Worm (Caenorhabditis elegans) whole organism, L1 larva: ENCODE results near the gene col-84.

Source experiments
- C16A3.4 ChIP-seq: fragments of 150-350 bp; optimal IDR thresholded peaks from 2 replicates; lab custom pipeline; 2014; ENCODE audit warnings: missing biosample characterization, missing genetic modification characterization
- Y116A8C.19 ChIP-seq: sonication (generic microtip); optimal IDR thresholded peaks from 2 replicates; lab custom pipeline; 2016; ENCODE audit warnings: missing compliant biosample characterization, missing genetic modification characterization, borderline replicate concordance
- aha-1 ChIP-seq: fragments of 150-350 bp; optimal IDR thresholded peaks from 2 replicates; lab custom pipeline; 2014; ENCODE audit warnings: missing biosample characterization, missing genetic modification characterization
- alr-1 ChIP-seq: fragments of 200-800 bp; sonication (Bioruptor generic); optimal IDR thresholded peaks from 2 replicates; lab custom pipeline; 2018; ENCODE audit warnings: borderline replicate concordance, mild to moderate bottlenecking, missing genetic modification characterization, missing compliant biosample characterization
- aly-2 ChIP-seq: fragments of 150-350 bp; optimal IDR thresholded peaks from 2 replicates; lab custom pipeline; 2014; ENCODE audit warnings: missing biosample characterization, missing genetic modification characterization
- ama-1 ChIP-seq: fragments of 150-350 bp; optimal IDR thresholded peaks from 2 replicates; lab custom pipeline; 2014
- blmp-1 ChIP-seq: fragments of 150-350 bp; optimal IDR thresholded peaks from 2 replicates; lab custom pipeline; 2014; ENCODE audit warnings: missing biosample characterization, missing genetic modification characterization
- ceh-8 ChIP-seq: fragments of 200-800 bp; sonication (Bioruptor generic); optimal IDR thresholded peaks from 2 replicates; lab custom pipeline; 2018; ENCODE audit warnings: mild to moderate bottlenecking, missing genetic modification characterization, moderate library complexity, missing compliant biosample characterization
- ceh-82 ChIP-seq, 3 experiments: fragments of 150-350 bp in 1 of 3; sonication (generic microtip) in 2 of 3; optimal IDR thresholded peaks; 2 replicates each; lab custom pipeline; 2014 to 2017; ENCODE audit warnings: missing biosample characterization in 3 of 3, missing genetic modification characterization in 3 of 3
- ceh-90 ChIP-seq: sonication (generic microtip); optimal IDR thresholded peaks from 2 replicates; lab custom pipeline; 2016; ENCODE audit warnings: missing genetic modification characterization, missing compliant biosample characterization
- ces-1 ChIP-seq: fragments of 150-350 bp; optimal IDR thresholded peaks from 2 replicates; lab custom pipeline; 2014; ENCODE audit warnings: missing biosample characterization, missing genetic modification reagents, missing genetic modification characterization
- dpl-1 ChIP-seq, 3 experiments: fragments of 150-350 bp in 2 of 3; sonication (generic microtip) in 1 of 3; optimal IDR thresholded peaks; 2 replicates each; lab custom pipeline; 2014 to 2017; ENCODE audit warnings: missing biosample characterization in 3 of 3, missing genetic modification characterization in 3 of 3, missing genetic modification reagents in 3 of 3
- efl-1 ChIP-seq, 4 experiments: fragments of 150-350 bp; optimal IDR thresholded peaks in 3 of 4; peaks in 1 of 4; 1 replicate in 1 of 4; 2 replicates in 3 of 4; lab custom pipeline; 2014; ENCODE audit warnings: missing biosample characterization in 2 of 4, missing genetic modification characterization in 2 of 4, missing genetic modification reagents in 2 of 4
- egl-27 ChIP-seq, 2 experiments: fragments of 150-350 bp in 1 of 2; sonication (generic microtip); optimal IDR thresholded peaks; 3 replicates each; lab custom pipeline; 2017 to 2018; ENCODE audit warnings: missing biosample characterization in 2 of 2, missing genetic modification characterization in 2 of 2, missing genetic modification reagents in 2 of 2
- elt-3 ChIP-seq, 6 experiments: fragments of 150-350 bp in 1 of 6; sonication (generic microtip); optimal IDR thresholded peaks; 2 replicates each; lab custom pipeline; 2017 to 2018; ENCODE audit warnings: missing biosample characterization in 6 of 6, missing genetic modification characterization in 6 of 6, inconsistent platforms in 1 of 6
- ets-5 ChIP-seq: fragments of 200-800 bp; sonication (Bioruptor generic); IDR thresholded peaks from 2 replicates; pipeline ENCODE4 v1.3.6; 2022; ENCODE audit warnings: missing genetic modification characterization, missing compliant biosample characterization
- fkh-8 ChIP-seq: sonication (generic microtip); optimal IDR thresholded peaks from 2 replicates; lab custom pipeline; 2016; ENCODE audit warnings: mild to moderate bottlenecking, missing genetic modification characterization, missing compliant biosample characterization
- grh-1 ChIP-seq: fragments of 200-800 bp; sonication (Bioruptor generic); IDR thresholded peaks from 2 replicates; pipeline ENCODE4 v1.3.6; 2022; ENCODE audit warnings: missing genetic modification reagents, missing genetic modification characterization, missing compliant biosample characterization
- hlh-4 ChIP-seq: sonication (generic microtip); optimal IDR thresholded peaks from 2 replicates; lab custom pipeline; 2016; ENCODE audit warnings: mild to moderate bottlenecking, missing genetic modification characterization, missing compliant biosample characterization
- lin-14 ChIP-seq: fragments of 200-800 bp; sonication (Bioruptor generic); optimal IDR thresholded peaks from 2 replicates; lab custom pipeline; 2018; ENCODE audit warnings: mild to moderate bottlenecking, missing genetic modification characterization, moderate library complexity, missing compliant biosample characterization
- lin-15B ChIP-seq: fragments of 150-350 bp; sonication (generic microtip); optimal IDR thresholded peaks from 3 replicates; lab custom pipeline; 2014; ENCODE audit warnings: missing biosample characterization, missing genetic modification characterization
- lin-35 ChIP-seq, 2 experiments: fragments of 150-350 bp; optimal IDR thresholded peaks; 2 replicates each; lab custom pipeline; 2014; ENCODE audit warnings: missing biosample characterization in 2 of 2, missing genetic modification characterization in 2 of 2, missing genetic modification reagents in 2 of 2
- lir-3 ChIP-seq: sonication (generic microtip); optimal IDR thresholded peaks from 2 replicates; lab custom pipeline; 2016; ENCODE audit warnings: mild to moderate bottlenecking, missing genetic modification characterization, moderate library complexity, missing compliant biosample characterization; ENCODE audit not compliant: poor library complexity
- mdl-1 ChIP-seq, 2 experiments: fragments of 150-350 bp; optimal IDR thresholded peaks; 2 replicates each; lab custom pipeline; 2014 to 2017; ENCODE audit warnings: missing biosample characterization in 2 of 2, missing genetic modification characterization in 2 of 2, inconsistent platforms in 1 of 2
- mef-2 ChIP-seq: fragments of 150-350 bp; optimal IDR thresholded peaks from 2 replicates; lab custom pipeline; 2014; ENCODE audit warnings: missing biosample characterization, missing genetic modification characterization
- mep-1 ChIP-seq: fragments of 150-350 bp; optimal IDR thresholded peaks from 2 replicates; lab custom pipeline; 2014; ENCODE audit warnings: missing biosample characterization, missing genetic modification characterization
- nhr-12 ChIP-seq: sonication (generic microtip); optimal IDR thresholded peaks from 2 replicates; lab custom pipeline; 2017; ENCODE audit warnings: missing biosample characterization, missing genetic modification characterization
- nhr-19 ChIP-seq: fragments of 200-800 bp; sonication (Bioruptor generic); conservative IDR thresholded peaks from 2 replicates; pipeline ENCODE4 v1.3.6; 2022; ENCODE audit warnings: missing genetic modification characterization, missing compliant biosample characterization
- nhr-20 ChIP-seq: sonication (generic microtip); optimal IDR thresholded peaks from 2 replicates; lab custom pipeline; 2016; ENCODE audit warnings: mild to moderate bottlenecking, missing genetic modification characterization, missing compliant biosample characterization
- nhr-237 ChIP-seq: fragments of 150-350 bp; optimal IDR thresholded peaks from 2 replicates; lab custom pipeline; 2014; ENCODE audit warnings: missing biosample characterization, missing genetic modification characterization
- nhr-47 ChIP-seq: sonication (generic microtip); optimal IDR thresholded peaks from 2 replicates; lab custom pipeline; 2016; ENCODE audit warnings: mild to moderate bottlenecking, missing genetic modification characterization, moderate library complexity, missing compliant biosample characterization
- nhr-71 ChIP-seq: sonication (generic microtip); optimal IDR thresholded peaks from 2 replicates; lab custom pipeline; 2016; ENCODE audit warnings: mild to moderate bottlenecking, missing genetic modification characterization, moderate library complexity, missing compliant biosample characterization
- nhr-77 ChIP-seq: fragments of 150-350 bp; optimal IDR thresholded peaks from 2 replicates; lab custom pipeline; 2014; ENCODE audit warnings: missing biosample characterization, missing genetic modification characterization
- nhr-84 ChIP-seq: sonication (generic microtip); optimal IDR thresholded peaks from 2 replicates; lab custom pipeline; 2017; ENCODE audit warnings: missing biosample characterization, missing genetic modification characterization
- pag-3 ChIP-seq: sonication (generic microtip); optimal IDR thresholded peaks from 2 replicates; lab custom pipeline; 2017; ENCODE audit warnings: missing genetic modification characterization, mild to moderate bottlenecking, missing compliant biosample characterization, antibody characterized with exemption, borderline replicate concordance; ENCODE audit not compliant: insufficient read depth
- pax-3 ChIP-seq: fragments of 200-800 bp; sonication (Bioruptor generic); optimal IDR thresholded peaks from 2 replicates; lab custom pipeline; 2018; ENCODE audit warnings: mild to moderate bottlenecking, missing genetic modification characterization, moderate library complexity, missing compliant biosample characterization
- pqm-1 ChIP-seq: sonication (generic microtip); optimal IDR thresholded peaks from 3 replicates; lab custom pipeline; 2017; ENCODE audit warnings: missing biosample characterization, missing genetic modification characterization
- rnt-1 ChIP-seq: sonication (generic microtip); optimal IDR thresholded peaks from 2 replicates; lab custom pipeline; 2016; ENCODE audit warnings: mild to moderate bottlenecking, missing genetic modification characterization, moderate library complexity, missing compliant biosample characterization
- skn-1 ChIP-seq: fragments of 150-350 bp; optimal IDR thresholded peaks from 2 replicates; lab custom pipeline; 2014; ENCODE audit warnings: missing biosample characterization, missing genetic modification characterization
- snpc-4 ChIP-seq: fragments of 150-350 bp; optimal IDR thresholded peaks from 2 replicates; lab custom pipeline; 2014; ENCODE audit warnings: missing biosample characterization, missing genetic modification characterization
- snu-23 ChIP-seq: sonication (generic microtip); optimal IDR thresholded peaks from 2 replicates; lab custom pipeline; 2016; ENCODE audit warnings: missing genetic modification characterization, missing compliant biosample characterization
- sup-37 ChIP-seq: fragments of 200-800 bp; sonication (Bioruptor generic); optimal IDR thresholded peaks from 2 replicates; lab custom pipeline; 2018; ENCODE audit warnings: mild to moderate bottlenecking, missing genetic modification characterization, missing compliant biosample characterization
- swsn-7 ChIP-seq: sonication (generic microtip); optimal IDR thresholded peaks from 2 replicates; lab custom pipeline; 2016; ENCODE audit warnings: missing genetic modification characterization, missing compliant biosample characterization
- tbx-2 ChIP-seq: sonication (generic microtip); optimal IDR thresholded peaks from 2 replicates; lab custom pipeline; 2016; ENCODE audit warnings: missing genetic modification characterization, missing compliant biosample characterization
- unc-130 ChIP-seq: fragments of 150-350 bp; optimal IDR thresholded peaks from 2 replicates; lab custom pipeline; 2017; ENCODE audit warnings: missing biosample characterization, missing genetic modification characterization, inconsistent platforms
- vab-15 ChIP-seq: sonication (generic microtip); optimal IDR thresholded peaks from 2 replicates; lab custom pipeline; 2017; ENCODE audit warnings: missing genotype, mild to moderate bottlenecking, missing genetic modification characterization, missing compliant biosample characterization
- ztf-11 ChIP-seq, 2 experiments: sonication (generic microtip); optimal IDR thresholded peaks; 2 replicates each; lab custom pipeline; 2016 to 2017; ENCODE audit warnings: missing genetic modification characterization in 2 of 2, missing biosample characterization in 1 of 2, missing compliant biosample characterization in 1 of 2
- ztf-4 ChIP-seq: fragments of 150-350 bp; optimal IDR thresholded peaks from 2 replicates; lab custom pipeline; 2014; ENCODE audit warnings: missing biosample characterization, missing genetic modification characterization

col-84 gene

DNA sequence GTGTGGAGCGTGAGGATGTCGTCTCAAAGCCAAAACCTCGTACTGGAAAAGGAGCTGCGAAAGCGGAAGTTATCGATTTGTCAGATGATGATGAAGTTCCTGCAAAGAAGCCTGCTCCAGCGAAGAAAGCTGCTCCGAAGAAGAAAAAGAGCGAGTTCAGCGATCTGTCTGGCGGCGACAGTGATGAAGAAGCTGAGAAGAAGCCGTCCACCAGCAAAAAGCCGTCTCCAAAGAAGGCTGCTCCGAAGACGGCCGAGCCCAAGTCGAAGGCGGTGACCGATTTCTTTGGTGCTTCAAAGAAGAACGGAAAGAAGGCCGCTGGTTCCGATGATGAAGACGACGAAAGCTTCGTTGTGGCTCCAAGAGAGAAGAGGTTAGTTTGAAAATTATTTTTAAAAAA, 11.4 kb downstream of the col-84 start:
- TF ChIP-seq pax-3 (no peak), nhr-12 (tag; lab: Kevin White, UChicago) (no peak), mdl-1 (tag; optimal IDR thresholded peaks at IDR 0.05; lab: Kevin White, UChicago) (no peak), grh-1 (no peak), skn-1 (tag; lab: Kevin White, UChicago) (no peak)

ce11 chrII:11880456-11881353, 12.4 kb downstream of the col-84 start:
- TF ChIP-seq blmp-1 (tag; lab: Kevin White, UChicago) (peak; percentile 99), mef-2 (tag; lab: Kevin White, UChicago) (no peak), lin-15B (tag; lab: Kevin White, UChicago) (no peak), ceh-82 (tag; optimal IDR thresholded peaks at IDR 0.05; lab: Kevin White, UChicago) (no peak), egl-27 (tag; optimal IDR thresholded peaks at IDR 0.05; lab: Kevin White, UChicago) (no peak), ztf-4 (tag; lab: Kevin White, UChicago) (no peak), ztf-11 (tag; optimal IDR thresholded peaks at IDR 0.05; lab: Kevin White, UChicago) (peak in 1 of 2 experiments; percentile 37), fkh-8 (tag; lab: Kevin White, UChicago) (no peak), nhr-237 (tag; lab: Kevin White, UChicago) (no peak), nhr-47 (tag; lab: Kevin White, UChicago) (no peak), tbx-2 (tag; lab: Kevin White, UChicago) (no peak), alr-1 (tag; lab: Kevin White, UChicago) (no peak), nhr-19 (GFP tag; lab: Robert Waterston, UW) (no peak), lin-35 (GFP tag; optimal IDR thresholded peaks at IDR 0.05; lab: Kevin White, UChicago) (peak in 1 of 2 experiments; percentile 39), hlh-4 (tag; lab: Kevin White, UChicago) (no peak), aha-1 (tag; lab: Kevin White, UChicago) (no peak), mdl-1 (tag; optimal IDR thresholded peaks at IDR 0.05; lab: Kevin White, UChicago) (no peak), pax-3 (no peak), mep-1 (tag; lab: Kevin White, UChicago) (peak; percentile 70), nhr-20 (peak; percentile 29), vab-15 (tag; lab: Kevin White, UChicago) (no peak), lin-14 (peak; percentile 64), ama-1 (peak; percentile 52), sup-37 (GFP tag; lab: Kevin White, UChicago) (no peak), ceh-90 (tag; lab: Kevin White, UChicago) (no peak), C16A3.4 (tag; lab: Kevin White, UChicago) (no peak), pag-3 (no peak), ces-1 (GFP tag; lab: Kevin White, UChicago) (no peak), nhr-84 (tag; lab: Kevin White, UChicago) (no peak), snu-23 (peak; percentile 45), ets-5 (GFP tag; lab: Robert Waterston, UW) (no peak), rnt-1 (tag; lab: Kevin White, UChicago) (peak; percentile 12), pqm-1 (tag; lab: Kevin White, UChicago) (no peak), ceh-8 (GFP tag; lab: Kevin White, UChicago) (no peak), aly-2 (tag; lab: Kevin White, UChicago) (peak; percentile 79), unc-130 (no peak), grh-1 (no peak), elt-3 (tag; optimal IDR thresholded peaks at IDR 0.05; lab: Kevin White, UChicago) (peak in 1 of 6 experiments; percentile 9), nhr-71 (peak; percentile 46), Y116A8C.19 (tag; lab: Kevin White, UChicago) (no peak), snpc-4 (no peak), lir-3 (no peak), dpl-1 (GFP tag; optimal IDR thresholded peaks at IDR 0.05; lab: Kevin White, UChicago) (peak in 1 of 3 experiments; percentile 21), efl-1 (optimal IDR thresholded peaks at IDR 0.05; lab: Kevin White, UChicago) (peak in 1 of 2 experiments; percentile 14), efl-1 (GFP tag; optimal IDR thresholded peaks at IDR 0.05 in 1 of 2; lab: Kevin White, UChicago) (peak in 1 of 2 experiments; percentile 90), nhr-77 (tag; lab: Kevin White, UChicago) (no peak), swsn-7 (tag; lab: Kevin White, UChicago) (no peak)
